Fruit fly (Drosophila melanogaster): ENCODE data around the gene CG17026.

The CG17026 gene

dm6 chr3L:15999358-16000005 lies 24.3 kb downstream of the CG17026 start (continued):
- TF ChIP-seq CG15696 (tag; optimal IDR thresholded peaks at IDR 0.05) (no peak), usp (GFP tag; optimal IDR thresholded peaks at IDR 0.05) (no peak), z (GFP tag; IDR thresholded peaks at IDR 0.05) (0 out of 3 replicates have a peak, but pooled peaks have one; percentile 25), CG3281 (GFP tag; optimal IDR thresholded peaks at IDR 0.05) (peak; percentile 65), CG2889 (GFP tag; IDR thresholded peaks at IDR 0.05) (0 out of 3 replicates have a peak, but pooled peaks have one; percentile 35), ato (GFP tag; IDR thresholded peaks at IDR 0.05; ENCODE audit: partially characterized antibody) (no peak), CG42726 (GFP tag; IDR thresholded peaks at IDR 0.05; ENCODE audit: partially characterized antibody) (no peak), wdn (GFP tag; IDR thresholded peaks at IDR 0.05) (no peak), CG1602 (GFP tag; optimal IDR thresholded peaks at IDR 0.05) (no peak), CG17912 (GFP tag; optimal IDR thresholded peaks at IDR 0.05) (no peak), CrebB (tag; optimal IDR thresholded peaks at IDR 0.05) (no peak), CG18262 (tag; optimal IDR thresholded peaks at IDR 0.05) (peak; percentile 40), CG2199 (GFP tag; IDR thresholded peaks at IDR 0.05) (0 out of 3 replicates have a peak, but pooled peaks have one; percentile 24), nmo (GFP tag; optimal IDR thresholded peaks at IDR 0.05) (no peak), CG10267 (tag; optimal IDR thresholded peaks at IDR 0.05) (peak; percentile 19), CG18011 (GFP tag; optimal IDR thresholded peaks at IDR 0.05) (peak; percentile 37), Dll (GFP tag; IDR thresholded peaks at IDR 0.05; ENCODE audit: partially characterized antibody) (no peak), NC2α (GFP tag; optimal IDR thresholded peaks at IDR 0.05) (no peak), CG3726 (GFP tag; IDR thresholded peaks at IDR 0.05) (no peak), seq (GFP tag; IDR thresholded peaks at IDR 0.05) (peak; percentile 53; the same call in 1 of the 2 replicates), CG2202 (tag; optimal IDR thresholded peaks at IDR 0.05) (no peak), tio (GFP tag; optimal IDR thresholded peaks at IDR 0.05) (peak; percentile 29), rib (GFP tag; IDR thresholded peaks at IDR 0.05) (no peak; the same call in 1 of the 2 replicates), CG4820 (GFP tag; optimal IDR thresholded peaks at IDR 0.05) (no peak), wek (GFP tag; optimal IDR thresholded peaks at IDR 0.05) (no peak), CG13894 (tag; optimal IDR thresholded peaks at IDR 0.05) (peak; percentile 10), CG11723 (GFP tag; optimal IDR thresholded peaks at IDR 0.05) (no peak), Mes4 (GFP tag; optimal IDR thresholded peaks at IDR 0.05) (no peak), CG15601 (tag; optimal IDR thresholded peaks at IDR 0.05) (peak; percentile 23), CG18599 (GFP tag; optimal IDR thresholded peaks at IDR 0.05) (peak; percentile 47), CG8924 (tag; optimal IDR thresholded peaks at IDR 0.05) (peak; percentile 53), CG7987 (GFP tag; optimal IDR thresholded peaks at IDR 0.05) (peak; percentile 70), MTF-1 (GFP tag; optimal IDR thresholded peaks at IDR 0.05; ENCODE audit: borderline replicate concordance) (no peak), dpn (GFP tag; optimal IDR thresholded peaks at IDR 0.05) (peak in 1 of 2 experiments; percentile 52), croc (GFP tag; conservative IDR thresholded peaks at IDR 0.05) (no peak), CG11456 (GFP tag; IDR thresholded peaks at IDR 0.05) (no peak), ase (GFP tag; IDR thresholded peaks at IDR 0.05) (no peak), Hr78 (GFP tag; optimal IDR thresholded peaks at IDR 0.05) (peak in 1 of 2 experiments; percentile 41), MBD-R2 (GFP tag; IDR thresholded peaks at IDR 0.05) (no peak; the same call in 1 of the 2 replicates), Pdp1 (GFP tag; optimal IDR thresholded peaks at IDR 0.05) (peak in 1 of 2 experiments; percentile 41), CG3065 (GFP tag; optimal IDR thresholded peaks at IDR 0.05) (no peak), CG14050 (GFP tag; IDR thresholded peaks at IDR 0.05) (no peak), exex (tag; optimal IDR thresholded peaks at IDR 0.05) (peak; percentile 97), nom (GFP tag; optimal IDR thresholded peaks at IDR 0.05) (no peak), CG2875 (GFP tag; optimal IDR thresholded peaks at IDR 0.05) (no peak), PHDP (tag; optimal IDR thresholded peaks at IDR 0.05) (peak; percentile 63), HLH54F (GFP tag; optimal IDR thresholded peaks at IDR 0.05) (peak; percentile 24), CG4730 (GFP tag; IDR thresholded peaks at IDR 0.05) (no peak)

Measured in whole organism, embryonic.